Fruit fly (Drosophila melanogaster): ENCODE measurements around the gene BigH1.

The BigH1 gene

DNA sequence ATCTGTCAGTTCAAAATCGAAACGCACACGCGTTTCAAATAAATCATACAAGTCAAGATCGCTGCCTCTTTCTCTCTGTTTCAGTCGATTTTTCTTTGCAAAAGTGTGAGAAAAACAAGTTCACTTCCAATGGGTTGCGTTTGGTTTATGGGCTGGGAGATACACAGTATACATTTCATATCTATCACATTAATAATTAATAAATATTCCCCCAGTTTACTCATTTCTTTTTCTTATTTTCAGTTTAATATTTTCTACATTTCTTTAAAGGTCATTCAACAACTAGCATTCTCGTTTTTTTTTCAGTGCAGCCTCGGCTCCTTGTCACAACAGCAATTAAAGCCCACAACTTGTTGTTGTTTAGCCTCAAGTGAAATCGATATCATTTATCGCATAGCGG is 20.7 kb downstream of the BigH1 start:
- no peak for TF ChIP-seq gl (tag; optimal IDR thresholded peaks at IDR 0.05)
- peak; percentile 72 for TF ChIP-seq CG14655 (GFP tag; optimal IDR thresholded peaks at IDR 0.05)
- peak; percentile 26 for TF ChIP-seq CG8159 (tag; optimal IDR thresholded peaks at IDR 0.05)
- peak; percentile 86 for TF ChIP-seq CG4496 (GFP tag; IDR thresholded peaks at IDR 0.05)
- TF ChIP-seq CG13204 (GFP tag; optimal IDR thresholded peaks at IDR 0.05), result no peak
- peak; percentile 57; the same call in 1 of the 2 replicates for TF ChIP-seq rn (GFP tag; IDR thresholded peaks at IDR 0.05)
- TF ChIP-seq CG8301 (tag; optimal IDR thresholded peaks at IDR 0.05), result peak; percentile 68
- peak; percentile 55 for TF ChIP-seq CG9948 (tag; optimal IDR thresholded peaks at IDR 0.05)
- peak; percentile 40 for TF ChIP-seq CG17806 (tag; optimal IDR thresholded peaks at IDR 0.05)
- TF ChIP-seq CG12605 (GFP tag; IDR thresholded peaks at IDR 0.05), result peak; percentile 77; the same call in 1 of the 2 replicates
- TF ChIP-seq CG32121 (GFP tag; IDR thresholded peaks at IDR 0.05), result peak; percentile 86
- TF ChIP-seq CG10348 (GFP tag; IDR thresholded peaks at IDR 0.05), result no peak
- peak; percentile 36 for TF ChIP-seq CG15710 (tag; optimal IDR thresholded peaks at IDR 0.05)
- TF ChIP-seq Snoo (tag; optimal IDR thresholded peaks at IDR 0.05), result no peak
- peak; percentile 84 for TF ChIP-seq Pif1B (GFP tag; optimal IDR thresholded peaks at IDR 0.05)
- TF ChIP-seq fd96Ca (GFP tag; IDR thresholded peaks at IDR 0.05), result peak; percentile 79
- TF ChIP-seq Ets98B (GFP tag; IDR thresholded peaks at IDR 0.05), result peak; percentile 91
- peak; percentile 86 for TF ChIP-seq Pif1A (GFP tag; optimal IDR thresholded peaks at IDR 0.05)
- TF ChIP-seq D1 (tag; optimal IDR thresholded peaks at IDR 0.05), result no peak
- TF ChIP-seq CG34367 (tag; optimal IDR thresholded peaks at IDR 0.05), result no peak
- TF ChIP-seq EcR (GFP tag; optimal IDR thresholded peaks at IDR 0.05), result no peak

DNA sequence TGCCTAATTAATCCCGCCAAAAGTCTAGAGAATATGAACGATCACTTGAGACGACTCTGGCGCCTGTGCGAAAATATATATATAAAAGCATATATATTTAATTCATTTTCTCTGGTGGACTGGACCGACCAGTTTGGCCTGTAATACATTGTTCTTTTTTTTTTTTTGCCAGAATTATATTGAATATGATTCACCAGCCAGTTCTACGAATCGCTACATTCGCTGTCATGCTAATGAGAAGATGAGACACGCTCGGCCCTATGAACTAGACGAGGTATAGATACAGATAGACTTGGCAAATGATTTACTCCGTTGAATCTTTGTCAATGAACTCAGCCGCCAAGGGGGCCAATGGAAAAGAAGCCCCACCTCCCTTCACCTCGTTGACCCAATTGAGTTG is 24.0 kb downstream of the BigH1 start:
- TF ChIP-seq EcR (GFP tag; optimal IDR thresholded peaks at IDR 0.05) (peak; percentile 58), CG32121 (GFP tag; IDR thresholded peaks at IDR 0.05) (no peak)

DNA sequence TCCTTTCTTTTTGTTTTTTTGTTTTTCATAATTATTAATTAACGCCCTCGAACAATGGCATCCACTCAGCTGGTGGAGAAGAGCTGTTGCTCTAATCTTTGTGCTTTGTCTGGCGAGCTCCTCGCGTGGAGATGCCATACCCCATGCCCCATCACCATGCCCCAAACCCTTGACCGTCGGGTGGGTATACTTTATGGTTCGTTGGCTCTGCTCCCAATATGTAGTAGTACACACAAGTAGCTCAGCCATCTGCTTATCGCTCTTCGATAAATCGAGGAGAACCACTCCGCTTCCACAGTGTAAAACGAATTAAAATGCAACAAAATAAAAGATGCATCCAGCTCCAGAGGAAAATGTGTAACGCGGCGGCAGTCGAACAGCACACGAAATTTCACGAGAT is 26.8 kb downstream of the BigH1 start:
- TF ChIP-seq EcR (GFP tag; optimal IDR thresholded peaks at IDR 0.05) (peak; percentile 87), CG8159 (tag; optimal IDR thresholded peaks at IDR 0.05) (no peak), CG13204 (GFP tag; optimal IDR thresholded peaks at IDR 0.05) (no peak)

DNA sequence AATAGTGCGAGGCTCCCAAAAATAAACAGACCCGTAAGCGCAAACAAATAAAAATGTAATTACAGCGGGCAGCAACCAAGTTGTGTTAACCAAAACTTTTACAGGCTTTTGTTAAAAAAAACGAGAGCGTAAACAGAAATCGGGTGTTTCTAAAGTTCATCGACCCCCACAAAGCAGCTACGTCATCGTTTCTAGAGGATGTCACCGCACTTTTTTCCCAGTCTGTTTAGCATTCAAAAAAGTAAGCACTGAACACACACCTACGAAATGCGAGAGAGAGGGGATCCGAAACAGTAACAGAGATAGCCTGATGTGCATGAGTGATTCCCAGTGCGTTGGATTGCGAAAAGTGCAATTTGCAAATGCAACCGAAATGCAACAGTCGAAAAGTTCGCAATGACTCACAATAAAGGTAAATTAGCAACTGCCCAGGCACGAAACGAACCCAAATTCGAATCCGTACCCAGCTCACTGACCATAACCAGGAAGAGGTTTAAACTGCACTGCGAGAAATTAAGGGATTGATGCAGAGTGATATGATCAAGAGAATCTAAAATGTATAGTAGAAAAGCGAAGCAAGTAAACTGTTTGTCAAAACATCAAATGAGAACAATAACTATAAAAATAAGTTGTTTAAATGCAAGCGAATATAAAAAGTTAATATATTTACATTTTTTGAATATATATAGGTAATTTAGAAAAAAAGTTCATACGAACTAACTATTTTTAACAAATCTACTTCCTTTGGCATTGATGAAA is 27.9 kb downstream of the BigH1 start:
- TF ChIP-seq D1 (tag; optimal IDR thresholded peaks at IDR 0.05) (no peak), Pif1A (GFP tag; optimal IDR thresholded peaks at IDR 0.05) (peak; percentile 32), CG8159 (tag; optimal IDR thresholded peaks at IDR 0.05) (peak; percentile 56), CG4496 (GFP tag; IDR thresholded peaks at IDR 0.05) (no peak), CG10348 (GFP tag; IDR thresholded peaks at IDR 0.05) (no peak), CG15710 (tag; optimal IDR thresholded peaks at IDR 0.05) (peak; percentile 72), CG17806 (tag; optimal IDR thresholded peaks at IDR 0.05) (peak; percentile 39), CG8301 (tag; optimal IDR thresholded peaks at IDR 0.05) (peak; percentile 41), fd96Ca (GFP tag; IDR thresholded peaks at IDR 0.05) (no peak), Snoo (tag; optimal IDR thresholded peaks at IDR 0.05) (peak; percentile 47), Ets98B (GFP tag; IDR thresholded peaks at IDR 0.05) (no peak), EcR (GFP tag; optimal IDR thresholded peaks at IDR 0.05) (peak; percentile 79), CG12605 (GFP tag; IDR thresholded peaks at IDR 0.05) (no peak), CG14655 (GFP tag; optimal IDR thresholded peaks at IDR 0.05) (peak; percentile 76), gl (tag; optimal IDR thresholded peaks at IDR 0.05) (no peak), CG13204 (GFP tag; optimal IDR thresholded peaks at IDR 0.05) (no peak), Pif1B (GFP tag; optimal IDR thresholded peaks at IDR 0.05) (peak; percentile 34), CG32121 (GFP tag; IDR thresholded peaks at IDR 0.05) (no peak), CG9948 (tag; optimal IDR thresholded peaks at IDR 0.05) (peak; percentile 67), rn (GFP tag; IDR thresholded peaks at IDR 0.05) (no peak), CG34367 (tag; optimal IDR thresholded peaks at IDR 0.05) (peak; percentile 50)

DNA sequence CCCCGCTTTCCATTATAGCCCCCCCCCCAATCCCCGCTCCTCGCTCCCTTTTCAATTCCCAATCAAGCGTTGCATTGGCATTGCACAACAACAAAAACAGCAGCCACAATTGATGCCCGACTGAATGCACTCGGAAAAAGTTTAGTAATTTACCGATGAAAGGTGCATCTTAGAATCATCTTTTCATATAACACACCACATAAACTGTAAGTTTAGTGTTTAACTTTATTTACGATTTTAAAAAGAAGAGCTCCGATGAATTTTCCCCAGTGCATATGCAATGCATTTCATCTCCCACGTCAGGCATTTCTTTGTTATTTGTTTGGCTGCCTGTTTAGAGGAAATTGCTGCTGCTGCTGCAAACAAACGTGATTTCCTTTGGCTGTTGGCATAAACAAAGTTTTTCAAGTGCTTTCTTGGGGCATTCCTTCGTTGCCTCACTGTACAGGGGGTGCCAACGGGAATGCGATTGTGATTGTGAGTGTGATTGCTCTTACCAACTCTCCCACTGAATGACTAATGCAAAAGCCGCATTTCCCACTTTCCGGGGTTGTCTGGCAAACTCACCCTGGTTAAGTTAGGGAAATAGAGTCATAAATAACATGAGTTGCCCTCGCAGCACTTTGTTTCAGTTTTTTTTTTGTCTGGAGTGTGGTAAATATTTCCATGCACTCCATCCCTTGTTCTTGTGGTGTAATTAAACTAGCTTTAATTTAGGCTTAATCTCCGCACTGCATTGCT is 29.1 kb downstream of the BigH1 start:
- TF ChIP-seq CG15710 (tag; optimal IDR thresholded peaks at IDR 0.05), result peak; percentile 80
- peak; percentile 35 for TF ChIP-seq CG13204 (GFP tag; optimal IDR thresholded peaks at IDR 0.05)
- TF ChIP-seq fd96Ca (GFP tag; IDR thresholded peaks at IDR 0.05), result peak; percentile 90
- peak; percentile 66; the same call in 1 of the 2 replicates for TF ChIP-seq CG12605 (GFP tag; IDR thresholded peaks at IDR 0.05)
- TF ChIP-seq D1 (tag; optimal IDR thresholded peaks at IDR 0.05), result peak; percentile 57
- peak; percentile 86 for TF ChIP-seq CG14655 (GFP tag; optimal IDR thresholded peaks at IDR 0.05)
- peak; percentile 77 for TF ChIP-seq Snoo (tag; optimal IDR thresholded peaks at IDR 0.05)
- peak; percentile 92 for TF ChIP-seq CG4496 (GFP tag; IDR thresholded peaks at IDR 0.05)
- peak; percentile 81 for TF ChIP-seq CG8301 (tag; optimal IDR thresholded peaks at IDR 0.05)
- peak; percentile 77 for TF ChIP-seq CG34367 (tag; optimal IDR thresholded peaks at IDR 0.05)
- peak; percentile 80 for TF ChIP-seq CG9948 (tag; optimal IDR thresholded peaks at IDR 0.05)
- TF ChIP-seq CG10348 (GFP tag; IDR thresholded peaks at IDR 0.05), result no peak
- peak; percentile 75 for TF ChIP-seq Pif1B (GFP tag; optimal IDR thresholded peaks at IDR 0.05)
- peak; percentile 88 for TF ChIP-seq Pif1A (GFP tag; optimal IDR thresholded peaks at IDR 0.05)
- TF ChIP-seq Ets98B (GFP tag; IDR thresholded peaks at IDR 0.05), result peak; percentile 90
- TF ChIP-seq CG17806 (tag; optimal IDR thresholded peaks at IDR 0.05), result peak; percentile 80
- no peak for TF ChIP-seq EcR (GFP tag; optimal IDR thresholded peaks at IDR 0.05)
- peak; percentile 45 for TF ChIP-seq gl (tag; optimal IDR thresholded peaks at IDR 0.05)
- peak; percentile 71 for TF ChIP-seq rn (GFP tag; IDR thresholded peaks at IDR 0.05)
- TF ChIP-seq CG32121 (GFP tag; IDR thresholded peaks at IDR 0.05), result peak; percentile 89
- peak; percentile 82 for TF ChIP-seq CG8159 (tag; optimal IDR thresholded peaks at IDR 0.05)

Data from whole organism, pupa.